Worm (Caenorhabditis elegans) whole organism, early embryonic: Measurements from ENCODE around the gene T28C6.5.

Experiments
- B0310.2 ChIP-seq: sonication (generic microtip); optimal IDR thresholded peaks from 2 replicates; lab custom pipeline; 2016; ENCODE audit warnings: mild to moderate bottlenecking, missing genetic modification characterization, missing compliant biosample characterization
- F13C5.2 ChIP-seq: sonication (generic microtip); optimal IDR thresholded peaks from 2 replicates; lab custom pipeline; 2017; ENCODE audit warnings: mild to moderate bottlenecking, missing genetic modification characterization, inconsistent platforms, missing compliant biosample characterization
- aly-1 ChIP-seq: sonication (generic microtip); optimal IDR thresholded peaks from 2 replicates; lab custom pipeline; 2016; ENCODE audit warnings: missing genetic modification characterization, missing compliant biosample characterization
- ama-1 ChIP-seq: fragments of 150-350 bp; optimal IDR thresholded peaks from 2 replicates; lab custom pipeline; 2014
- ceh-13 ChIP-seq: fragments of 200-800 bp; sonication (Bioruptor generic); optimal IDR thresholded peaks from 2 replicates; lab custom pipeline; 2018; ENCODE audit warnings: mild to moderate bottlenecking, missing genetic modification characterization, missing compliant biosample characterization
- ceh-36 ChIP-seq: sonication (generic microtip); optimal IDR thresholded peaks from 2 replicates; lab custom pipeline; 2016; ENCODE audit warnings: missing genetic modification characterization, inconsistent platforms, missing compliant biosample characterization
- ets-7 ChIP-seq: sonication (generic microtip); optimal IDR thresholded peaks from 2 replicates; lab custom pipeline; 2016; ENCODE audit warnings: missing genotype, missing genetic modification characterization, missing compliant biosample characterization
- flt-1 ChIP-seq: fragments of 200-800 bp; sonication (Bioruptor generic); IDR thresholded peaks from 2 replicates; pipeline ENCODE4 v1.3.6; 2022; ENCODE audit warnings: missing genetic modification characterization, missing compliant biosample characterization
- hmbx-1 ChIP-seq: sonication (generic microtip); optimal IDR thresholded peaks from 2 replicates; lab custom pipeline; 2016; ENCODE audit warnings: mild to moderate bottlenecking, missing genetic modification characterization, missing compliant biosample characterization
- hmg-4 ChIP-seq: fragments of 200-800 bp; sonication (Bioruptor generic); optimal IDR thresholded peaks from 2 replicates; lab custom pipeline; 2018; ENCODE audit warnings: mild to moderate bottlenecking, missing genetic modification characterization, missing compliant biosample characterization
- hnd-1 ChIP-seq: sonication (generic microtip); optimal IDR thresholded peaks from 2 replicates; lab custom pipeline; 2016; ENCODE audit warnings: missing genetic modification characterization, missing compliant biosample characterization
- pes-1 ChIP-seq: fragments of 200-800 bp; sonication (Bioruptor generic); IDR thresholded peaks from 2 replicates; pipeline ENCODE4 v1.3.6; 2022; ENCODE audit warnings: missing genetic modification reagents, missing genetic modification characterization, missing compliant biosample characterization
- scrt-1 ChIP-seq: fragments of 200-800 bp; sonication (Bioruptor generic); IDR thresholded peaks from 2 replicates; pipeline ENCODE4 v1.3.6; 2022; ENCODE audit warnings: missing genetic modification characterization, missing compliant biosample characterization
- sea-1 ChIP-seq: fragments of 200-800 bp; sonication (Bioruptor generic); conservative IDR thresholded peaks from 2 replicates; pipeline ENCODE4 v1.3.6; 2022; ENCODE audit warnings: missing genetic modification characterization, missing compliant biosample characterization
- tbx-11 ChIP-seq: fragments of 200-800 bp; sonication (Bioruptor generic); IDR thresholded peaks from 2 replicates; pipeline ENCODE4 v1.3.6; 2022; ENCODE audit warnings: missing genetic modification characterization, missing compliant biosample characterization
- tbx-37 ChIP-seq: fragments of 200-800 bp; sonication (Bioruptor generic); conservative IDR thresholded peaks from 2 replicates; pipeline ENCODE4 v1.3.6; 2022; ENCODE audit warnings: missing genetic modification reagents, missing genetic modification characterization, missing compliant biosample characterization
- tra-4 ChIP-seq: sonication (generic microtip); optimal IDR thresholded peaks from 2 replicates; lab custom pipeline; 2017; ENCODE audit warnings: missing genetic modification characterization, missing compliant biosample characterization

Gene T28C6.5

DNA sequence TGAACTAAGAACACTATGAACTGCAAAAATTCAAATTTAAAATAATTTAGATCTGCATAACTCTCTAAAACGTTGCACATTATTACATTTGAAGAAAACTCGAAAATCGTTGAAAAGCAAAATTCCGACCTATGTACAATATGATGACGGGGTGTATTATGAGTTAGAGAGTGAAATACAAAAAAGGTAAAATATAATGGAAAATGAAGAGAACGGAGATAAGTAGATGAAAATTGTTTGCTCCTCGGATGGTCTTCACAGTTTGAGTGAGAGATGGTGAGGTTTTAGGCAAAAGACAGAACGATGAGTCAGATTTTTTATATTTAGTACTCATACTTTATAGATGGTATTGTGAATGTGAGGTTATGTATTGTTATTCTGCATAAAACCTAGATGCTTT is 13.9 kb upstream of the T28C6.5 start:
- TF ChIP-seq scrt-1: no peak
- no peak for TF ChIP-seq ceh-36 (tag; lab: Kevin White, UChicago)
- no peak for TF ChIP-seq F13C5.2 (tag; lab: Kevin White, UChicago)
- TF ChIP-seq hmg-4 (GFP tag; lab: Kevin White, UChicago): no peak
- TF ChIP-seq hmbx-1 (tag; lab: Kevin White, UChicago): no peak
- no peak for TF ChIP-seq hnd-1 (tag; lab: Kevin White, UChicago)
- no peak for TF ChIP-seq tbx-11 (GFP tag; lab: Robert Waterston, UW)
- no peak for TF ChIP-seq ets-7

DNA sequence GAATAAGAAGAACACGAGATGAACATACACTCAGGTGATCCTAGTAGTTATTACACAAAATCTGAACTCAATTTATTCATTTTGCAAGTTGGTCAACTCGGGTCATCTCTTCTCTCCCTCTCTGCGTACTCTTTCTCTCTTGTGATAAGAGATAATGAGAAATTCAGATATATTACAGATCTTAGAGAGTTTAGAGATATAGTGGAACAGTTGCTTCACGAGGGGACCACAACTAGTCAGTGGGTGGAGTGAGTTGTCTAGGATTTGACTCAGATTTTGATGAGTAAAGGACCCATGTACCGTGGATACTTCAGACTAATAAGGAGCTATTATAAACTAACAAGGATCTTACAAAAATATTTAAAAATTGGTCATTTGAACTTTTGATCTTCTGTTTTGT is 7.6 kb upstream of the T28C6.5 start, which contains the start of gene exc-5:
TSS of gene exc-5 (minus strand) at position 57 of the 400 bp plus-strand sequence.
- TF ChIP-seq tbx-11 (GFP tag; lab: Robert Waterston, UW): no peak
- TF ChIP-seq hmbx-1 (tag; lab: Kevin White, UChicago): no peak
- TF ChIP-seq aly-1 (tag; lab: Kevin White, UChicago): no peak
- TF ChIP-seq sea-1: no peak
- no peak for TF ChIP-seq flt-1 (GFP tag; lab: Robert Waterston, UW)
- no peak for TF ChIP-seq F13C5.2 (tag; lab: Kevin White, UChicago)
- no peak for TF ChIP-seq pes-1 (GFP tag; lab: Robert Waterston, UW)

DNA sequence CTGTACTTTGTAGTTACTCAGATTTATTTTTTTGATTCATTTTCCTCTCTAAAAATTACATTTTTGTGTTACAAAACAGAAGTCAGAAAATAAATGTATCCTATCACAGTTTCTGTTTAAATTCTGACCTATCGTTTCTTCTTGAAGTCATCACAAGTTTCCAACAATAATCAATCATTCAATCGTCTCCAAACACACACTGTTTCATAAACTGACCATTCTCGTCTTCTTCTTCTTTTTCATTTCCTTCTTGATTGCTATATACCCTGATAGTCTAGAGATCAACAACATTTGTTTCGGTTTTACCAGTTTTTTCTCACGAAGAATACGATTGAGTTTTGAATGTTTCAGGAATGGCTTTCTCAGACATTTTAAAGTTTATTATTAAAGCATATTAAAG is 6.1 kb upstream of the T28C6.5 start:
- TF ChIP-seq pes-1 (GFP tag; lab: Robert Waterston, UW): no peak
- TF ChIP-seq tbx-11 (GFP tag; lab: Robert Waterston, UW): no peak
- no peak for TF ChIP-seq hmbx-1 (tag; lab: Kevin White, UChicago)
- no peak for TF ChIP-seq B0310.2 (tag; lab: Kevin White, UChicago)
- no peak for TF ChIP-seq scrt-1
- no peak for TF ChIP-seq hnd-1 (tag; lab: Kevin White, UChicago)
- no peak for TF ChIP-seq ceh-36 (tag; lab: Kevin White, UChicago)
- TF ChIP-seq aly-1 (tag; lab: Kevin White, UChicago): no peak
- no peak for TF ChIP-seq flt-1 (GFP tag; lab: Robert Waterston, UW)
- TF ChIP-seq ets-7: no peak
- TF ChIP-seq tbx-37 (GFP tag; lab: Robert Waterston, UW): no peak
- no peak for TF ChIP-seq F13C5.2 (tag; lab: Kevin White, UChicago)
- TF ChIP-seq sea-1: no peak
- TF ChIP-seq ceh-13: no peak

DNA sequence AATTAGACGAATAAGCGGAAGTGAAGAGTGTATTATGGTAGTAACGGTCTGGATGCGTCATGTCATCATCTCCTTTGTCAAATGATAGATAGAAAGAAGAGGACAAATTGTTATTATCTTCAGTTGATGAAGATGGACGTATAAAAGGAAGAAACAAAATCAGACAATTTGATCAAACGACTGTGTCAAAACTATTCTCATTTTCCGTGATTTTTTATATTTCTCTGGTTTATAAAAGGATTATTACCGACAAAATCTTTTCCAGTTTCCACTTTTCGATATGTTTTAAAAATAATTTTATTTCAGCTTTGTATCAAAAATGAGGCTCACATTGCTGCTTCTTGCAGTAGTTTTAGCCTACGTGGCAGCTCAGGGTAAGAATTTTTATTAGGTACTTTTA is 5.2 kb upstream of the T28C6.5 start, which contains the start of gene grsp-2:
TSS of gene grsp-2 (plus strand) at position 301 of the 400 bp plus-strand sequence.
- TF ChIP-seq tbx-11 (GFP tag; lab: Robert Waterston, UW) (no peak), B0310.2 (tag; lab: Kevin White, UChicago) (no peak), hnd-1 (tag; lab: Kevin White, UChicago) (no peak), sea-1 (no peak), scrt-1 (no peak), ceh-13 (no peak)

DNA sequence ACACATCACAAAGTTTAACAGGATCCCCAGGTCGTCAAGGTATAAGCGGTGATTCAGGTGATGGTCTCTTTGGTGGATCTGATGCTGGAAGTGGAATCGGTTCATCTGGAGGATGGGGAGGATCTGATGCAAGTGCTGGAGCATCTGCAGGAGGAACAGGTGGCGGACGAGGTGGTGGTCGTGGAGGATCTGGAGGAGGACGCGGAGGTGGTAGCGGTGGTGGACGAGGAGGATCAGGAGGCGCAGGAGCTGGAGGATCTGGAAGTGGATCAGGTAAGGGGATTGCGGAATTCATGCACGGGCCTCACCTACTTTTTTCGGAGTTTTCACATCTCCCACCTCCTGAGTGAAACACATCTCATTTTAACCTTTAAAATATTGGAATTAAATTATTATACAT is 4.6 kb upstream of the T28C6.5 start:
- TF ChIP-seq sea-1 (no peak), ceh-13 (no peak), ama-1 (no peak)

DNA sequence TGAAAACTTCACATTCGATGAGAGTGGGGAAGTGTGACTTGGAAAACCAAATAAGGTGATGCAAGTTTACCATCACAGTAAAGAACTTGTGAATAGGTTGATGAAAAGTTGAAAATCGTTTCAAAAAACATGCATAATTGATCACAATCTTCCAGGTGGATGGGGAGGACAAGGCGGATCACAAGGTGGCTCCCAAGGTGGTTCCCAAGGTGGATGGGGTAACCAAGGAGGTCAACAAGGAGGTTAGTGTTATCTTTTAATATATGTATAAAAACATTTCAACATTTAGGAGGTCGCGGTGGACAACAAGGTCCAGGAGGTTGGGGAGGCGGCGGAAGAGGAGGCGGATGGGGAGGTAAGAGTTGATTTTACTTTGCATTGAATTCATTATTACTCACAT is 3.6 kb upstream of the T28C6.5 start, which contains the start of gene T28C6.10:
TSS of gene T28C6.10 (plus strand) at position 301 of the 400 bp plus-strand sequence.
- TF ChIP-seq tbx-37 (GFP tag; lab: Robert Waterston, UW) (no peak), ceh-36 (tag; lab: Kevin White, UChicago) (no peak)

DNA sequence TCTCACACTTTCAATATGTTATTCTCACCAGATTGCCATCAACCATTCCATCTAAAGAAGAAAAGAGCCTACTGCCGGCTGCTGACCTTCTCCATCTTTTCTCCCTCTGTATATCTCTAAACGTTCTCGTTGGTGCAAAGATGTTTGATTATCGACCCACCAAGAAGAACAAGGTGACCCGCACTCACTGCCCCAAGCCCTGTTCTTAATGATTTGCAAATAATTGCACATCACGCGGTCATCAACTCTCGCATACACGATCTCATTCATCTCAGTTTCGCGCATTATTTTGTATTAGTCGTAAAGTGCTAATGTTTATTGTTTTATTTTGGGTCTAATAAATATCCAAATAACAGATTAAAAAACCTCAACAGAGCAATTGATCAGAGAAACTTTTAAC is 1.8 kb upstream of the T28C6.5 start:
- TF ChIP-seq ceh-36 (tag; lab: Kevin White, UChicago) (no peak), ama-1 (no peak), pes-1 (GFP tag; lab: Robert Waterston, UW) (0 out of 2 replicates have a peak, but pooled peaks have one; percentile 15), hmg-4 (GFP tag; lab: Kevin White, UChicago) (peak; percentile 49)

DNA sequence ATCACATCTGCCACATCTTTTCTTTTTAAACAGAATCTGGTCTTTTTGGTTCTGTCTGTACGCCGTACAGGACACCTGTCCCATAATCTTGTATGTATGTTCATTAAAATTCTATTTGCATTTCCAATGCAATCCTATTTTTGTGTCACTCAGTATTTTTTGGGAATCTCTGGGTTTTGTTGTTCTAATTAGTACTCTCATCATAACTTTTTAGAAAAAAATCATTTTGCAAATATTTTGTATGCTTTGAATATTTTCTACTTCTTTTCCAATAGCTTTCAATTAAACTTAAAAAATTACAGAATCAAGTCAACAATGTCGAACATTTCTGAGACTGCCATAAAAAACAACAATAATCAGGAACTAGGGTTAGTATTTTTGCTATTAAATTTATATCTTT is 1.2 kb upstream of the T28C6.5 start, which contains the start of gene T28C6.3:
TSS of gene T28C6.3 (plus strand) at position 301 of the 400 bp plus-strand sequence.
- TF ChIP-seq hnd-1 (tag; lab: Kevin White, UChicago) (no peak), ceh-36 (tag; lab: Kevin White, UChicago) (no peak), scrt-1 (no peak), ceh-13 (no peak), sea-1 (no peak), flt-1 (GFP tag; lab: Robert Waterston, UW) (no peak), aly-1 (tag; lab: Kevin White, UChicago) (no peak), hmg-4 (GFP tag; lab: Kevin White, UChicago) (no peak), F13C5.2 (tag; lab: Kevin White, UChicago) (no peak), pes-1 (GFP tag; lab: Robert Waterston, UW) (no peak), tra-4 (tag; lab: Kevin White, UChicago) (no peak), ama-1 (no peak), B0310.2 (tag; lab: Kevin White, UChicago) (no peak), tbx-11 (GFP tag; lab: Robert Waterston, UW) (no peak), tbx-37 (GFP tag; lab: Robert Waterston, UW) (no peak), ets-7 (no peak)

DNA sequence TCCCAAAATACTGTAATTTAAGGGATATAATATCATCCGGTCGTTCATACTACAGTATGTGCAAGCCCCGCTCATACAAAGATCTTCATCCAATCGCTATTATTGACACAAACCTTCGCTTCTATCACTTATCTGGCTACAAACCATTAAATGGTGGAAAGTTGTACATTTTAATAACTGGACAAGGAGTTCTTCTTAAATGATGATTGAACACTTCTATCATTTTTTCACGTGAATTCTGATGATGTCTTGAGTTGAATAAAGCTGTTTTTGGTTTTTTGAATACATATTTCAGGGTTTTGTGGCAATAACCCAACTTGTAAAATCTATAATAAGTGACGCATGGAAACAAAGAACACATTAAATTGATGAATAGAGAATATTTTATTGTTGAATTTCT is 1.4 kb downstream of the T28C6.5 start:
- TF ChIP-seq hmbx-1 (tag; lab: Kevin White, UChicago): no peak
- no peak for TF ChIP-seq pes-1 (GFP tag; lab: Robert Waterston, UW)
- no peak for TF ChIP-seq F13C5.2 (tag; lab: Kevin White, UChicago)
- no peak for TF ChIP-seq B0310.2 (tag; lab: Kevin White, UChicago)
- TF ChIP-seq ets-7: no peak
- TF ChIP-seq ceh-36 (tag; lab: Kevin White, UChicago): no peak
